Fruit fly (Drosophila melanogaster): ENCODE data around the gene ERp44.

ERp44 gene

dm6 chrX:16285186-16285585 is 12.3 kb downstream of the ERp44 start (continued):
- no peak for TF ChIP-seq CG6254 (GFP tag; optimal IDR thresholded peaks at IDR 0.05)
- TF ChIP-seq pnt (GFP tag; optimal IDR thresholded peaks at IDR 0.05): no peak
- TF ChIP-seq CG7372 (GFP tag; IDR thresholded peaks at IDR 0.05): no peak
- TF ChIP-seq yki (optimal IDR thresholded peaks at IDR 0.05): no peak
- TF ChIP-seq dmrt11E (tag; optimal IDR thresholded peaks at IDR 0.05): peak; percentile 8
- no peak for TF ChIP-seq CG5180 (GFP tag; optimal IDR thresholded peaks at IDR 0.05)
- no peak for TF ChIP-seq Side (GFP tag; optimal IDR thresholded peaks at IDR 0.05)
- no peak for TF ChIP-seq CG7745 (tag; optimal IDR thresholded peaks at IDR 0.05)
- TF ChIP-seq Bgb (GFP tag; IDR thresholded peaks at IDR 0.05; ENCODE audit: partially characterized antibody): no peak
- TF ChIP-seq Stat92E (GFP tag; optimal IDR thresholded peaks at IDR 0.05): no peak
- TF ChIP-seq CTCF (GFP tag; optimal IDR thresholded peaks at IDR 0.05): no peak
- TF ChIP-seq sens (GFP tag): peak; percentile 70
- TF ChIP-seq CG12744 (GFP tag; optimal IDR thresholded peaks at IDR 0.05): no peak
- peak; percentile 34 for TF ChIP-seq CG7556 (GFP tag; optimal IDR thresholded peaks at IDR 0.05)
- peak; percentile 25 for TF ChIP-seq D19A (tag; optimal IDR thresholded peaks at IDR 0.05)
- peak; percentile 25; the same call in 2 of the 3 replicates for TF ChIP-seq tgo (GFP tag; IDR thresholded peaks at IDR 0.05)
- 0 out of 2 replicates have a peak, but pooled peaks have one; percentile 37 for TF ChIP-seq Atf6 (GFP tag; IDR thresholded peaks at IDR 0.05)
- peak; percentile 4 for TF ChIP-seq caup (GFP tag; optimal IDR thresholded peaks at IDR 0.05; ENCODE audit: severe bottlenecking)
- no peak for TF ChIP-seq CG9797 (GFP tag; optimal IDR thresholded peaks at IDR 0.05)
- no peak for TF ChIP-seq pita (GFP tag; optimal IDR thresholded peaks at IDR 0.05)
- TF ChIP-seq Ssrp (tag; optimal IDR thresholded peaks at IDR 0.05): peak; percentile 13
- no peak for TF ChIP-seq btn (GFP tag; optimal IDR thresholded peaks at IDR 0.05)
- TF ChIP-seq CG10654 (GFP tag; optimal IDR thresholded peaks at IDR 0.05): no peak
- no peak for TF ChIP-seq bcd (GFP tag; optimal IDR thresholded peaks at IDR 0.05)
- TF ChIP-seq Xrp1 (GFP tag; IDR thresholded peaks at IDR 0.05): peak; percentile 51; the same call in 1 of the 2 replicates
- TF ChIP-seq CG15269 (tag; optimal IDR thresholded peaks at IDR 0.05): peak; percentile 48

- TF ChIP-seq sug (tag; optimal IDR thresholded peaks at IDR 0.05) (peak; percentile 97), CG4854 (GFP tag; optimal IDR thresholded peaks at IDR 0.05) (no peak), NC2β (GFP tag; optimal IDR thresholded peaks at IDR 0.05) (no peak), CG12769 (tag; optimal IDR thresholded peaks at IDR 0.05) (peak; percentile 42), eve (GFP tag; optimal IDR thresholded peaks at IDR 0.05) (peak in 1 of 2 experiments; percentile 30), fd64A (GFP tag; optimal IDR thresholded peaks at IDR 0.05) (no peak), Elba2 (GFP tag; optimal IDR thresholded peaks at IDR 0.05) (no peak), fd102C (GFP tag; optimal IDR thresholded peaks at IDR 0.05) (no peak), h (optimal IDR thresholded peaks at IDR 0.05) (no peak), Dek (tag; optimal IDR thresholded peaks at IDR 0.05) (no peak), CG3726 (GFP tag; IDR thresholded peaks at IDR 0.05) (no peak), CG11504 (tag; optimal IDR thresholded peaks at IDR 0.05) (no peak), unpg (GFP tag; optimal IDR thresholded peaks at IDR 0.05) (no peak), CG10267 (tag; optimal IDR thresholded peaks at IDR 0.05) (no peak), Mes4 (GFP tag; optimal IDR thresholded peaks at IDR 0.05) (no peak), Sin3A (optimal IDR thresholded peaks at IDR 0.05) (no peak), CG34376 (GFP tag; optimal IDR thresholded peaks at IDR 0.05) (peak; percentile 97), pnt (GFP tag; optimal IDR thresholded peaks at IDR 0.05) (no peak), slp2 (GFP tag; optimal IDR thresholded peaks at IDR 0.05) (no peak), CG30020 (tag; optimal IDR thresholded peaks at IDR 0.05) (no peak), CG5953 (GFP tag; IDR thresholded peaks at IDR 0.05) (no peak), CG4820 (GFP tag; optimal IDR thresholded peaks at IDR 0.05) (no peak), CG6272 (GFP tag; IDR thresholded peaks at IDR 0.05) (no peak), kni (GFP tag; optimal IDR thresholded peaks at IDR 0.05) (no peak), GATAe (GFP tag; conservative IDR thresholded peaks at IDR 0.05) (peak; percentile 31), CG8290 (GFP tag; optimal IDR thresholded peaks at IDR 0.05) (no peak), CG8290 (tag; optimal IDR thresholded peaks at IDR 0.05) (peak in 1 of 2 experiments; percentile 60)
Observed at dm6 chrX:16281717-16282529, 15.6 kb downstream of the ERp44 start.

Data from whole organism, embryonic.